Fruit fly (Drosophila melanogaster) whole organism, embryonic: ENCODE data around the gene CG7781.

Source experiments
- Antp ChIP-seq: fragments of 200-800 bp; sonication (Bioruptor generic); optimal IDR thresholded peaks from 3 replicates; lab custom pipeline; 2016; ENCODE audit warnings: missing biosample characterization, missing genetic modification characterization
- B-H1 ChIP-seq: fragments of 200-800 bp; sonication (Bioruptor generic); IDR thresholded peaks from 3 replicates; pipeline ENCODE4 v1.3.6; 2022; ENCODE audit warnings: missing biosample characterization, missing genetic modification characterization
- BtbVII ChIP-seq: fragments of 200-800 bp; sonication (Bioruptor generic); optimal IDR thresholded peaks from 3 replicates; lab custom pipeline; 2017; ENCODE audit warnings: missing biosample characterization, mild to moderate bottlenecking, missing genetic modification characterization
- CG1024 ChIP-seq: fragments of 200-800 bp; sonication (Bioruptor generic); IDR thresholded peaks from 2 replicates; pipeline ENCODE4 v1.3.6; 2022; ENCODE audit warnings: missing biosample characterization, missing genetic modification characterization
- CG10959 ChIP-seq: fragments of 200-800 bp; sonication (Bioruptor generic); IDR thresholded peaks from 2 replicates; pipeline ENCODE4 v1.3.6; 2022; ENCODE audit warnings: missing biosample characterization, missing genetic modification characterization
- CG11456 ChIP-seq: fragments of 200-800 bp; sonication (Bioruptor generic); IDR thresholded peaks from 3 replicates; pipeline ENCODE4 v1.3.6; 2022; ENCODE audit warnings: missing biosample characterization, missing genetic modification characterization
- CG1529 ChIP-seq: fragments of 200-800 bp; sonication (Bioruptor generic); optimal IDR thresholded peaks from 3 replicates; lab custom pipeline; 2018; ENCODE audit warnings: missing biosample characterization, missing genetic modification characterization
- CG16813 ChIP-seq: fragments of 200-800 bp; sonication (Bioruptor generic); IDR thresholded peaks from 3 replicates; pipeline ENCODE4 v1.3.6; 2022; ENCODE audit warnings: missing biosample characterization, missing genetic modification characterization; ENCODE audit not compliant: partially characterized antibody
- CG17328 ChIP-seq: fragments of 200-800 bp; sonication (Bioruptor generic); IDR thresholded peaks from 2 replicates; pipeline ENCODE4 v1.3.6; 2022; ENCODE audit warnings: missing biosample characterization, missing genetic modification characterization
- CG17829 ChIP-seq: fragments of 200-800 bp; optimal IDR thresholded peaks from 2 replicates; lab custom pipeline; 2019; ENCODE audit warnings: missing biosample characterization, mild to moderate bottlenecking, missing genetic modification characterization, moderate library complexity
- CG2120 ChIP-seq: fragments of 200-800 bp; sonication (Bioruptor generic); optimal IDR thresholded peaks from 3 replicates; lab custom pipeline; 2016; ENCODE audit warnings: missing biosample characterization, missing genetic modification characterization
- CG2712 ChIP-seq: fragments of 200-800 bp; optimal IDR thresholded peaks from 3 replicates; lab custom pipeline; 2019; ENCODE audit warnings: missing biosample characterization, mild to moderate bottlenecking, missing genetic modification characterization, moderate library complexity
- CG32532 ChIP-seq: fragments of 200-800 bp; sonication (Bioruptor generic); IDR thresholded peaks from 2 replicates; pipeline ENCODE4 v1.3.6; 2022; ENCODE audit warnings: missing biosample characterization, missing genetic modification characterization
- CG3838 ChIP-seq: fragments of 200-800 bp; sonication (Bioruptor generic); optimal IDR thresholded peaks from 3 replicates; lab custom pipeline; 2016; ENCODE audit warnings: missing biosample characterization, missing genetic modification characterization
- CG6654 ChIP-seq: fragments of 200-800 bp; sonication (Bioruptor generic); optimal IDR thresholded peaks from 2 replicates; lab custom pipeline; 2017; ENCODE audit warnings: missing biosample characterization, mild to moderate bottlenecking, missing genetic modification characterization
- CG7357 ChIP-seq: fragments of 200-800 bp; sonication (Bioruptor generic); IDR thresholded peaks from 3 replicates; pipeline ENCODE4 v1.3.6; 2022; ENCODE audit warnings: missing biosample characterization, missing genetic modification characterization
- CG7372 ChIP-seq: fragments of 200-800 bp; sonication (Bioruptor generic); IDR thresholded peaks from 2 replicates; pipeline ENCODE4 v1.3.6; 2022; ENCODE audit warnings: missing biosample characterization, missing genetic modification characterization
- CG8359 ChIP-seq: fragments of 200-800 bp; sonication (Bioruptor generic); optimal IDR thresholded peaks from 2 replicates; lab custom pipeline; 2017; ENCODE audit warnings: missing biosample characterization, mild to moderate bottlenecking, missing genetic modification characterization, borderline replicate concordance
- CG9727 ChIP-seq: fragments of 200-800 bp; sonication (Bioruptor generic); optimal IDR thresholded peaks from 3 replicates; lab custom pipeline; 2017; ENCODE audit warnings: missing biosample characterization, mild to moderate bottlenecking, missing genetic modification characterization
- Dll ChIP-seq: fragments of 200-800 bp; sonication (Bioruptor generic); IDR thresholded peaks from 4 replicates; pipeline ENCODE4 v1.3.6; 2022; ENCODE audit warnings: missing biosample characterization, missing genetic modification characterization; ENCODE audit not compliant: partially characterized antibody
- Drgx ChIP-seq: fragments of 200-800 bp; sonication (Bioruptor generic); IDR thresholded peaks from 2 replicates; pipeline ENCODE4 v1.3.6; 2022; ENCODE audit warnings: missing biosample characterization, missing genetic modification characterization
- GATAe ChIP-seq: fragments of 200-800 bp; sonication (Bioruptor generic); conservative IDR thresholded peaks from 2 replicates; pipeline ENCODE4 v1.3.6; 2022; ENCODE audit warnings: missing biosample characterization, missing genetic modification characterization
- HLH4C ChIP-seq: fragments of 200-800 bp; sonication (Bioruptor generic); IDR thresholded peaks from 3 replicates; pipeline ENCODE4 v1.3.6; 2022; ENCODE audit warnings: missing biosample characterization, missing genetic modification characterization; ENCODE audit not compliant: partially characterized antibody
- Mad ChIP-seq: fragments of 200-800 bp; sonication (Bioruptor generic); optimal IDR thresholded peaks from 2 replicates; lab custom pipeline; 2016; ENCODE audit warnings: missing biosample characterization, missing genetic modification characterization
- Opbp ChIP-seq: fragments of 200-800 bp; sonication (Bioruptor generic); IDR thresholded peaks from 3 replicates; pipeline ENCODE4 v1.3.6; 2022; ENCODE audit warnings: missing biosample characterization, missing genetic modification characterization; ENCODE audit not compliant: partially characterized antibody
- Optix ChIP-seq: fragments of 200-800 bp; sonication (Bioruptor generic); IDR thresholded peaks from 3 replicates; pipeline ENCODE4 v1.3.6; 2022; ENCODE audit warnings: missing biosample characterization, missing genetic modification characterization
- Sox100B ChIP-seq: fragments of 200-800 bp; sonication (Bioruptor generic); optimal IDR thresholded peaks from 3 replicates; lab custom pipeline; 2018; ENCODE audit warnings: missing biosample characterization, mild to moderate bottlenecking, missing genetic modification characterization
- Xbp1 ChIP-seq: fragments of 200-800 bp; sonication (Bioruptor generic); optimal IDR thresholded peaks from 3 replicates; lab custom pipeline; 2016; ENCODE audit warnings: missing biosample characterization, mild to moderate bottlenecking, missing genetic modification characterization
- bbx ChIP-seq: fragments of 200-800 bp; sonication (Bioruptor generic); IDR thresholded peaks from 2 replicates; pipeline ENCODE4 v1.3.6; 2022; ENCODE audit warnings: missing biosample characterization, missing genetic modification characterization; ENCODE audit not compliant: partially characterized antibody
- bsh ChIP-seq, 2 experiments: fragments of 200-800 bp; sonication (Bioruptor generic); optimal IDR thresholded peaks; 2 replicates each; lab custom pipeline; 2017 to 2018; ENCODE audit warnings: mild to moderate bottlenecking in 2 of 2, missing biosample characterization in 2 of 2, missing genetic modification characterization in 2 of 2, moderate library complexity in 1 of 2
- chinmo ChIP-seq: fragments of 200-800 bp; sonication (Bioruptor generic); IDR thresholded peaks from 4 replicates; pipeline ENCODE4 v1.3.6; 2022; ENCODE audit warnings: missing biosample characterization, missing genetic modification characterization; ENCODE audit not compliant: partially characterized antibody
- crol ChIP-seq: fragments of 200-800 bp; sonication (Bioruptor generic); IDR thresholded peaks from 2 replicates; pipeline ENCODE4 v1.3.6; 2022; ENCODE audit warnings: missing biosample characterization, missing genetic modification characterization
- gce ChIP-seq: fragments of 200-800 bp; sonication (Bioruptor generic); IDR thresholded peaks from 3 replicates; pipeline ENCODE4 v1.3.6; 2022; ENCODE audit warnings: missing biosample characterization, missing genetic modification characterization
- grau ChIP-seq: fragments of 200-800 bp; optimal IDR thresholded peaks from 3 replicates; lab custom pipeline; 2019; ENCODE audit warnings: missing biosample characterization, mild to moderate bottlenecking, missing genetic modification characterization, moderate library complexity
- hkb ChIP-seq, 2 experiments: fragments of 200-800 bp in 1 of 2; fragments of >200 bp in 1 of 2; sonication (Bioruptor generic) in 1 of 2; IDR thresholded peaks in 1 of 2; optimal IDR thresholded peaks in 1 of 2; 2 replicates each; pipeline versions ENCODE4 v1.3.6 to Lab custom; 2017 to 2022; ENCODE audit warnings: missing biosample characterization in 1 of 2, missing genetic modification characterization in 1 of 2
- kni ChIP-seq: fragments of 200-800 bp; sonication (Bioruptor generic); optimal IDR thresholded peaks from 3 replicates; lab custom pipeline; 2017; ENCODE audit warnings: mild to moderate bottlenecking, missing biosample characterization, missing genetic modification reagents, missing genetic modification characterization
- mam ChIP-seq: fragments of 200-800 bp; sonication (Bioruptor generic); optimal IDR thresholded peaks from 3 replicates; lab custom pipeline; 2016; ENCODE audit warnings: missing biosample characterization, missing genetic modification characterization
- nom ChIP-seq: fragments of 200-800 bp; sonication (Bioruptor generic); optimal IDR thresholded peaks from 2 replicates; lab custom pipeline; 2017; ENCODE audit warnings: missing biosample characterization, missing genetic modification characterization, mild to moderate bottlenecking, moderate library complexity, missing genetic modification reagents
- pita ChIP-seq: fragments of 200-800 bp; sonication (Bioruptor generic); optimal IDR thresholded peaks from 2 replicates; lab custom pipeline; 2017; ENCODE audit warnings: missing biosample characterization, mild to moderate bottlenecking, missing genetic modification characterization
- pzg ChIP-seq: fragments of 200-800 bp; sonication (Bioruptor generic); optimal IDR thresholded peaks from 3 replicates; lab custom pipeline; 2018; ENCODE audit warnings: missing biosample characterization, mild to moderate bottlenecking, missing genetic modification characterization, moderate library complexity
- ranshi ChIP-seq: fragments of 200-800 bp; sonication (Bioruptor generic); IDR thresholded peaks from 2 replicates; pipeline ENCODE4 v1.3.6; 2022; ENCODE audit warnings: missing biosample characterization, missing genetic modification characterization
- ro ChIP-seq: fragments of 200-800 bp; sonication (Bioruptor generic); IDR thresholded peaks from 2 replicates; pipeline ENCODE4 v1.3.6; 2022; ENCODE audit warnings: missing biosample characterization, missing genetic modification characterization
- sd ChIP-seq: fragments of 200-800 bp; sonication (Bioruptor generic); optimal IDR thresholded peaks from 3 replicates; lab custom pipeline; 2018; ENCODE audit warnings: missing biosample characterization, mild to moderate bottlenecking, missing genetic modification characterization, moderate library complexity
- sim ChIP-seq: fragments of 200-800 bp; sonication (Bioruptor generic); IDR thresholded peaks from 2 replicates; pipeline ENCODE4 v1.3.6; 2022; ENCODE audit warnings: missing biosample characterization, missing genetic modification characterization
- toy ChIP-seq: fragments of 200-800 bp; sonication (Bioruptor generic); IDR thresholded peaks from 2 replicates; pipeline ENCODE4 v1.3.6; 2022; ENCODE audit warnings: missing biosample characterization, missing genetic modification characterization

The CG7781 gene

dm6 chr2L:8300220-8301167, 24.7 kb downstream of the CG7781 start, which contains the start of gene Btk (continued):
- TF ChIP-seq CG7357 (GFP tag; lab: Robert Waterston, UW): no peak
- TF ChIP-seq CG17328: no peak
- TF ChIP-seq kni (GFP tag; lab: Kevin White, UChicago): peak; percentile 53
- no peak for TF ChIP-seq Xbp1 (GFP tag; lab: Kevin White, UChicago)
- no peak for TF ChIP-seq BtbVII (GFP tag; lab: Kevin White, UChicago)
- TF ChIP-seq Sox100B (GFP tag; lab: Kevin White, UChicago): no peak
- TF ChIP-seq CG9727: peak; percentile 46
- TF ChIP-seq Optix (GFP tag; lab: Robert Waterston, UW): no peak
- TF ChIP-seq CG10959 (GFP tag; lab: Robert Waterston, UW): no peak
- peak; percentile 66 for TF ChIP-seq pzg (GFP tag; lab: Kevin White, UChicago)
- 0 out of 3 replicates have a peak, but pooled peaks have one; percentile 36 for TF ChIP-seq HLH4C (GFP tag; lab: Robert Waterston, UW)

dm6 chr2L:8299194-8299811, 25.9 kb downstream of the CG7781 start:
- peak; percentile 46; the same call in 1 of the 2 replicates for TF ChIP-seq Drgx
- no peak for TF ChIP-seq B-H1
- no peak; the same call in 1 of the 2 replicates for TF ChIP-seq bbx (GFP tag; lab: Robert Waterston, UW)
- 0 out of 2 replicates have a peak, but pooled peaks have one; percentile 3 for TF ChIP-seq sim (GFP tag; lab: Robert Waterston, UW)
- TF ChIP-seq CG1529 (GFP tag; lab: Kevin White, UChicago): no peak
- peak in 1 of 2 experiments; percentile 68 for TF ChIP-seq bsh (GFP tag; optimal IDR thresholded peaks at IDR 0.05; lab: Kevin White, UChicago)
- 0 out of 3 replicates have a peak, but pooled peaks have one; percentile 10 for TF ChIP-seq gce (GFP tag; lab: Robert Waterston, UW)
- TF ChIP-seq CG16813 (GFP tag; lab: Robert Waterston, UW): 0 out of 3 replicates have a peak, but pooled peaks have one; percentile 9
- no peak for TF ChIP-seq CG7372
- no peak for TF ChIP-seq CG32532 (GFP tag; lab: Robert Waterston, UW)
- no peak for TF ChIP-seq pita (GFP tag; lab: Kevin White, UChicago)
- peak; percentile 25 for TF ChIP-seq CG2712 (tag; lab: Kevin White, UChicago)
- TF ChIP-seq grau: no peak
- peak; percentile 75 for TF ChIP-seq crol
- TF ChIP-seq ro (GFP tag; lab: Robert Waterston, UW): no peak
- TF ChIP-seq hkb (optimal IDR thresholded peaks at IDR 0.05; lab: Kevin White, UChicago): no peak
- TF ChIP-seq hkb (GFP tag; IDR thresholded peaks at IDR 0.05; lab: Robert Waterston, UW): 0 out of 2 replicates have a peak, but pooled peaks have one; percentile 22
- no peak for TF ChIP-seq mam (GFP tag; lab: Kevin White, UChicago)
- peak; percentile 93 for TF ChIP-seq nom
- no peak for TF ChIP-seq CG2120 (GFP tag; lab: Kevin White, UChicago)
- no peak for TF ChIP-seq CG1024 (GFP tag; lab: Robert Waterston, UW)
- TF ChIP-seq toy (GFP tag; lab: Robert Waterston, UW): no peak
- TF ChIP-seq sd: no peak
- TF ChIP-seq chinmo (GFP tag; lab: Robert Waterston, UW): 0 out of 4 replicates have a peak, but pooled peaks have one; percentile 47
- no peak for TF ChIP-seq Dll
- no peak for TF ChIP-seq Mad (GFP tag; lab: Kevin White, UChicago)
- TF ChIP-seq ranshi (GFP tag; lab: Robert Waterston, UW): no peak
- TF ChIP-seq CG17829 (tag; lab: Kevin White, UChicago): no peak
- no peak for TF ChIP-seq CG6654 (GFP tag; lab: Kevin White, UChicago)
- TF ChIP-seq Opbp (GFP tag; lab: Robert Waterston, UW): peak; percentile 31; the same call in 1 of the 3 replicates
- TF ChIP-seq CG3838 (GFP tag; lab: Kevin White, UChicago): no peak
- no peak for TF ChIP-seq CG8359 (GFP tag; lab: Kevin White, UChicago)
- peak; percentile 10 for TF ChIP-seq CG9727
- no peak for TF ChIP-seq Antp (GFP tag; lab: Kevin White, UChicago)
- no peak for TF ChIP-seq CG11456 (GFP tag; lab: Robert Waterston, UW)
- TF ChIP-seq GATAe (GFP tag; lab: Robert Waterston, UW): no peak
